Fruit fly (Drosophila melanogaster) whole organism, embryonic: ENCODE data around the gene Mco1.

Experiments used
- Abd-B ChIP-seq: fragments of 200-800 bp; sonication (Bioruptor generic); optimal IDR thresholded peaks from 2 replicates; lab custom pipeline; 2018; ENCODE audit warnings: missing biosample characterization, mild to moderate bottlenecking, missing genetic modification characterization, moderate library complexity
- CG10462 ChIP-seq: fragments of 200-800 bp; sonication (Bioruptor generic); optimal IDR thresholded peaks from 2 replicates; lab custom pipeline; 2016; ENCODE audit warnings: missing biosample characterization, missing genetic modification characterization
- CG11695 ChIP-seq: fragments of 200-800 bp; sonication (Bioruptor generic); IDR thresholded peaks from 3 replicates; pipeline ENCODE4 v1.3.6; 2022; ENCODE audit warnings: missing biosample characterization, missing genetic modification characterization
- CG11723 ChIP-seq: fragments of 200-800 bp; sonication (Bioruptor generic); optimal IDR thresholded peaks from 2 replicates; lab custom pipeline; 2017; ENCODE audit warnings: missing biosample characterization, mild to moderate bottlenecking, missing genetic modification characterization
- CG12744 ChIP-seq: fragments of 200-800 bp; sonication (Bioruptor generic); optimal IDR thresholded peaks from 2 replicates; lab custom pipeline; 2016; ENCODE audit warnings: missing biosample characterization, missing genetic modification characterization
- CG13424 ChIP-seq: fragments of 200-800 bp; sonication (Bioruptor generic); optimal IDR thresholded peaks from 2 replicates; lab custom pipeline; 2019; ENCODE audit warnings: missing biosample characterization, mild to moderate bottlenecking, missing genetic modification characterization, moderate library complexity
- CG14965 ChIP-seq: fragments of 200-800 bp; sonication (Bioruptor generic); optimal IDR thresholded peaks from 2 replicates; lab custom pipeline; 2016; ENCODE audit warnings: missing biosample characterization, missing genetic modification characterization, borderline replicate concordance
- CG15601 ChIP-seq: fragments of 200-800 bp; sonication (Bioruptor generic); optimal IDR thresholded peaks from 3 replicates; lab custom pipeline; 2019; ENCODE audit warnings: missing biosample characterization, mild to moderate bottlenecking, missing genetic modification characterization, moderate library complexity
- CG17186 ChIP-seq: fragments of 200-800 bp; sonication (Bioruptor generic); optimal IDR thresholded peaks from 3 replicates; lab custom pipeline; 2017; ENCODE audit warnings: missing biosample characterization, missing genetic modification reagents, missing genetic modification characterization
- CG17612 ChIP-seq: fragments of 200-800 bp; sonication (Bioruptor generic); IDR thresholded peaks from 2 replicates; pipeline ENCODE4 v1.3.6; 2022; ENCODE audit warnings: missing biosample characterization, missing genetic modification characterization
- CG30020 ChIP-seq: fragments of 200-800 bp; optimal IDR thresholded peaks from 2 replicates; lab custom pipeline; 2019; ENCODE audit warnings: missing biosample characterization, mild to moderate bottlenecking, missing genetic modification characterization, moderate library complexity
- CG34224 ChIP-seq: fragments of 200-800 bp; sonication (Bioruptor generic); IDR thresholded peaks from 3 replicates; pipeline ENCODE4 v1.3.6; 2022; ENCODE audit warnings: missing biosample characterization, missing genetic modification characterization; ENCODE audit not compliant: partially characterized antibody
- CG4424 ChIP-seq: fragments of 200-800 bp; sonication (Bioruptor generic); optimal IDR thresholded peaks from 3 replicates; lab custom pipeline; 2016; ENCODE audit warnings: missing biosample characterization, missing genetic modification characterization
- CG7786 ChIP-seq: fragments of 200-800 bp; sonication (Bioruptor generic); optimal IDR thresholded peaks from 2 replicates; lab custom pipeline; 2016; ENCODE audit warnings: missing biosample characterization, missing genetic modification characterization
- Dip2 ChIP-seq: fragments of 200-800 bp; sonication (Bioruptor generic); IDR thresholded peaks from 2 replicates; pipeline ENCODE4 v1.3.6; 2022; ENCODE audit warnings: missing biosample characterization, missing genetic modification characterization
- Ets65A ChIP-seq: fragments of 200-800 bp; sonication (Bioruptor generic); peaks from one replicate; lab custom pipeline; 2016; ENCODE audit warnings: missing biosample characterization, missing genetic modification characterization
- Fer1 ChIP-seq: fragments of 200-800 bp; sonication (Bioruptor generic); optimal IDR thresholded peaks from 2 replicates; lab custom pipeline; 2017; ENCODE audit warnings: missing biosample characterization, mild to moderate bottlenecking, missing genetic modification characterization
- Fer3 ChIP-seq: fragments of 200-800 bp; sonication (Bioruptor generic); optimal IDR thresholded peaks from 2 replicates; lab custom pipeline; 2018; ENCODE audit warnings: missing biosample characterization, mild to moderate bottlenecking, missing genetic modification characterization, moderate library complexity
- H2.0 ChIP-seq: fragments of 200-800 bp; sonication (Bioruptor generic); IDR thresholded peaks from 2 replicates; pipeline ENCODE4 v1.3.6; 2022; ENCODE audit warnings: missing biosample characterization, missing genetic modification characterization
- HLHmδ ChIP-seq: fragments of 200-800 bp; sonication (Bioruptor generic); optimal IDR thresholded peaks from 2 replicates; lab custom pipeline; 2018; ENCODE audit warnings: missing biosample characterization, mild to moderate bottlenecking, missing genetic modification characterization, moderate library complexity
- Hr51 ChIP-seq, 2 experiments: fragments of 200-800 bp; sonication (Bioruptor generic); optimal IDR thresholded peaks; 2 replicates in 1 of 2; 3 replicates in 1 of 2; lab custom pipeline; 2016 to 2018; ENCODE audit warnings: missing biosample characterization in 2 of 2, missing genetic modification characterization in 2 of 2, mild to moderate bottlenecking in 1 of 2, moderate library complexity in 1 of 2
- Lpt ChIP-seq: fragments of >200 bp; optimal IDR thresholded peaks from 2 replicates; lab custom pipeline; 2018; ENCODE audit warnings: missing biosample characterization, missing genetic modification characterization
- Meics ChIP-seq: fragments of 200-800 bp; sonication (Bioruptor generic); optimal IDR thresholded peaks from 2 replicates; lab custom pipeline; 2017; ENCODE audit warnings: missing biosample characterization, mild to moderate bottlenecking, missing genetic modification characterization
- Mrtf ChIP-seq: fragments of 200-800 bp; sonication (Bioruptor generic); IDR thresholded peaks from 3 replicates; pipeline ENCODE4 v1.3.6; 2022; ENCODE audit warnings: missing biosample characterization, missing genetic modification characterization
- NC2β ChIP-seq: fragments of 200-800 bp; sonication (Bioruptor generic); optimal IDR thresholded peaks from 2 replicates; lab custom pipeline; 2016; ENCODE audit warnings: missing biosample characterization, missing genetic modification characterization
- Ptx1 ChIP-seq: fragments of 200-800 bp; sonication (Bioruptor generic); IDR thresholded peaks from 2 replicates; pipeline ENCODE4 v1.3.6; 2022; ENCODE audit warnings: missing biosample characterization, missing genetic modification characterization
- Ssrp ChIP-seq: fragments of 200-800 bp; sonication (Bioruptor generic); optimal IDR thresholded peaks from 2 replicates; lab custom pipeline; 2018; ENCODE audit warnings: missing biosample characterization, mild to moderate bottlenecking, missing genetic modification characterization, moderate library complexity
- abd-A ChIP-seq: fragments of 200-800 bp; sonication (Bioruptor generic); optimal IDR thresholded peaks from 3 replicates; lab custom pipeline; 2019; ENCODE audit warnings: missing biosample characterization, mild to moderate bottlenecking, missing genetic modification characterization, moderate library complexity
- bcd ChIP-seq: fragments of 200-800 bp; sonication (Bioruptor generic); optimal IDR thresholded peaks from 2 replicates; lab custom pipeline; 2017; ENCODE audit warnings: missing biosample characterization, mild to moderate bottlenecking, missing genetic modification characterization
- caup ChIP-seq: fragments of 200-800 bp; sonication (Bioruptor generic); optimal IDR thresholded peaks from 3 replicates; lab custom pipeline; 2017; ENCODE audit warnings: missing biosample characterization, mild to moderate bottlenecking, missing genetic modification characterization, moderate library complexity; ENCODE audit not compliant: severe bottlenecking
- chn ChIP-seq: fragments of 200-800 bp; sonication (Bioruptor generic); optimal IDR thresholded peaks from 2 replicates; lab custom pipeline; 2016; ENCODE audit warnings: missing biosample characterization, missing genetic modification characterization
- fd96Cb ChIP-seq: fragments of 200-800 bp; sonication (Bioruptor generic); optimal IDR thresholded peaks from 2 replicates; lab custom pipeline; 2018; ENCODE audit warnings: missing biosample characterization, mild to moderate bottlenecking, missing genetic modification characterization, moderate library complexity
- gsb ChIP-seq: fragments of 200-800 bp; sonication (Bioruptor generic); IDR thresholded peaks from 2 replicates; pipeline ENCODE4 v1.3.6; 2022; ENCODE audit warnings: missing biosample characterization, missing genetic modification characterization
- kah ChIP-seq: fragments of 200-800 bp; sonication (Bioruptor generic); optimal IDR thresholded peaks from 2 replicates; lab custom pipeline; 2018; ENCODE audit warnings: missing biosample characterization, mild to moderate bottlenecking, missing genetic modification characterization
- lbe ChIP-seq: fragments of 200-800 bp; sonication (Bioruptor generic); optimal IDR thresholded peaks from 2 replicates; lab custom pipeline; 2016; ENCODE audit warnings: missing biosample characterization, mild to moderate bottlenecking, missing genetic modification characterization
- lmd ChIP-seq: fragments of 200-800 bp; sonication (Bioruptor generic); IDR thresholded peaks from 2 replicates; pipeline ENCODE4 v1.3.6; 2022; ENCODE audit warnings: missing biosample characterization, missing genetic modification characterization
- nerfin-2 ChIP-seq: fragments of 200-800 bp; sonication (Bioruptor generic); IDR thresholded peaks from 2 replicates; pipeline ENCODE4 v1.3.6; 2022; ENCODE audit warnings: missing biosample characterization, missing genetic modification characterization; ENCODE audit not compliant: partially characterized antibody
- sd ChIP-seq: fragments of 200-800 bp; sonication (Bioruptor generic); optimal IDR thresholded peaks from 3 replicates; lab custom pipeline; 2018; ENCODE audit warnings: missing biosample characterization, mild to moderate bottlenecking, missing genetic modification characterization, moderate library complexity
- sens ChIP-seq: fragments of 200-800 bp; sonication (Bioruptor generic); peaks from one replicate; lab custom pipeline; 2016; ENCODE audit warnings: missing biosample characterization, missing genetic modification characterization
- slbo ChIP-seq: fragments of 200-800 bp; sonication (Bioruptor generic); IDR thresholded peaks from 2 replicates; pipeline ENCODE4 v1.3.6; 2022; ENCODE audit warnings: missing biosample characterization, missing genetic modification characterization
- toy ChIP-seq: fragments of 200-800 bp; sonication (Bioruptor generic); IDR thresholded peaks from 2 replicates; pipeline ENCODE4 v1.3.6; 2022; ENCODE audit warnings: missing biosample characterization, missing genetic modification characterization
- ttk ChIP-seq: fragments of 200-800 bp; sonication (Bioruptor generic); IDR thresholded peaks from 2 replicates; pipeline ENCODE4 v2.1.2; 2022; ENCODE audit warnings: missing biosample characterization, missing genetic modification characterization
- unc-4 ChIP-seq: fragments of 200-800 bp; sonication (Bioruptor generic); IDR thresholded peaks from 2 replicates; pipeline ENCODE4 v1.3.6; 2022; ENCODE audit warnings: missing biosample characterization, missing genetic modification characterization; ENCODE audit not compliant: partially characterized antibody

The Mco1 gene

DNA sequence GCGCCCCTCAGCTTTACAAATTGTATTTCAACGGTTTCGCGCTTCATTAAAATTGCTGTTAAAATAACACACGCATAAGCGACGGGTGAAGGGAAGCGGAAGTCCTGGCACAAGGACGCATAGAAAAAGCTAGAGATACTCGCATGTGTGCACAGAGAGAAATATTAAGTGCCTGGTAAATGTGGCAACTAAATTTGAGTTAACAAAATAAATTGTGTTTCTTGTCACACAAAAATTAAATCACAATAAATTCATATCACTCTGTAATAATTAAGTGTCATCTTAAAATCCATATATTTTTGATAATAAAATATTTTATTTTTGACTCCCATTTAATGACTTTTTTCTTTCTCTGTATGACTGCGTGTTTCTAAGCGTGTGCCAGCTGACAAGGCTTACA is 16.2 kb upstream of the Mco1 start (continued):
- peak; percentile 32 for TF ChIP-seq abd-A (tag; lab: Kevin White, UChicago)
- TF ChIP-seq CG10462 (GFP tag; lab: Kevin White, UChicago): no peak
- no peak for TF ChIP-seq nerfin-2 (GFP tag; lab: Robert Waterston, UW)
- no peak for TF ChIP-seq H2.0 (GFP tag; lab: Robert Waterston, UW)
- no peak for TF ChIP-seq NC2β (GFP tag; lab: Kevin White, UChicago)
- TF ChIP-seq CG17612 (GFP tag; lab: Robert Waterston, UW): no peak
- TF ChIP-seq CG13424 (tag; lab: Kevin White, UChicago): peak; percentile 22
- no peak for TF ChIP-seq fd96Cb (tag; lab: Kevin White, UChicago)
- no peak for TF ChIP-seq lbe
- no peak for TF ChIP-seq CG30020 (tag; lab: Kevin White, UChicago)
- TF ChIP-seq Ptx1: 0 out of 2 replicates have a peak, but pooled peaks have one; percentile 26
- peak; percentile 61 for TF ChIP-seq sens (GFP tag; lab: Kevin White, UChicago)
- TF ChIP-seq Mrtf (GFP tag; lab: Robert Waterston, UW): no peak
- peak; percentile 30 for TF ChIP-seq Meics (GFP tag; lab: Kevin White, UChicago)
- no peak for TF ChIP-seq CG4424 (GFP tag; lab: Kevin White, UChicago)
- no peak for TF ChIP-seq CG15601 (tag; lab: Kevin White, UChicago)
- TF ChIP-seq CG17186: no peak
- TF ChIP-seq ttk (GFP tag; lab: Robert Waterston, UW): 0 out of 2 replicates have a peak, but pooled peaks have one; percentile 17
- no peak for TF ChIP-seq Dip2 (GFP tag; lab: Robert Waterston, UW)
- peak; percentile 6 for TF ChIP-seq Fer3 (tag; lab: Kevin White, UChicago)
- TF ChIP-seq chn (GFP tag; lab: Kevin White, UChicago): no peak
- no peak for TF ChIP-seq HLHmδ (GFP tag; lab: Kevin White, UChicago)
- peak; percentile 42; the same call in 1 of the 2 replicates for TF ChIP-seq slbo (GFP tag; lab: Robert Waterston, UW)
- TF ChIP-seq Ets65A (GFP tag; lab: Kevin White, UChicago): peak; percentile 57
- TF ChIP-seq caup (GFP tag; lab: Kevin White, UChicago): peak; percentile 34
- TF ChIP-seq unc-4 (GFP tag; lab: Robert Waterston, UW): no peak
- TF ChIP-seq CG7786: no peak
- TF ChIP-seq Ssrp: no peak
- no peak for TF ChIP-seq CG34224
- peak; percentile 57 for TF ChIP-seq Fer1 (GFP tag; lab: Kevin White, UChicago)
- peak in 1 of 2 experiments; percentile 41 for TF ChIP-seq Hr51 (GFP tag; optimal IDR thresholded peaks at IDR 0.05; lab: Kevin White, UChicago)
- no peak for TF ChIP-seq gsb (GFP tag; lab: Robert Waterston, UW)
- TF ChIP-seq Abd-B (GFP tag; lab: Kevin White, UChicago): no peak
- TF ChIP-seq bcd (GFP tag; lab: Kevin White, UChicago): peak; percentile 26
- TF ChIP-seq sd (tag; lab: Kevin White, UChicago): no peak
- no peak for TF ChIP-seq CG11695 (GFP tag; lab: Robert Waterston, UW)
- TF ChIP-seq CG11723 (GFP tag; lab: Kevin White, UChicago): no peak
- TF ChIP-seq Lpt (GFP tag; lab: Kevin White, UChicago): no peak
- no peak for TF ChIP-seq kah (GFP tag; lab: Kevin White, UChicago)
- TF ChIP-seq toy (GFP tag; lab: Robert Waterston, UW): no peak
- no peak for TF ChIP-seq CG12744 (GFP tag; lab: Kevin White, UChicago)
- no peak for TF ChIP-seq lmd (GFP tag; lab: Robert Waterston, UW)
- no peak for TF ChIP-seq CG14965 (GFP tag; lab: Kevin White, UChicago)
